Worm (Caenorhabditis elegans): ENCODE measurements around the gene T23F11.2.

Gene T23F11.2

DNA sequence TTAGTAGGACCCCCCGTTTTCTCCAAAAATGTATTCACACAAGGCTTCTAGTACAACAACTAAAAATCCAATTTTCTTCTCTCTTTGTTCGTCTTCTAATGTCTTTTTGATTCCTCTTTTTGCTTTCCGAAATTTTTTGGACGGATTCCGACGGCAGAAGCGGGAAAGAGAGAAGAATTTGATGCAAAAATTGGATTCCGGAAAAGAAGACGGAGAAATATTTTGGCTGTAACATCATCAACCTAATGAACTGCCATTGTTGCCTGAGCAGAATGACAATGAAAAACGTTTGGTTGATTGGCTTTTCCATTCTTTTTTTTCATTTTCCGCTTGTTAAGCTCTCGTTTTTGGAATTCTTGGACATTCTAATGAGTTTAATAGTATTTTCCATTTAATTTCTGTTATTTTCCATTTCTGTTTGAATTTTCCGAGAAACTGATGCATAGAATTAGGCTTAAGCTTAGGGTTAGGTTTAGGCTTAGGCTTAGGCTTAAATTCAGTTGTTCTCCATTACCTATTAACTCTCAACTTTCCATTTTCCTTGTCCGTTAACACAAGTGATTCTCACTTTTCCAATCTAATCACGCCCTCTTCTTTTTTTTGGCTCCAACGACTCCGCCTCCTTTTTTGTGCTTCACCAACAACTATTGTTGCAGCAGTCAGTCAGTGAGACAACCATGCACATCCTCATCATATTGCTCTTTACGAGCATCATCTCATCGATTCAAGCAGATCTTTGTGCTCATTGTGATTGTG lies 32.7 kb downstream of the T23F11.2 start, which contains the start of gene lron-5 (continued):
- TF ChIP-seq Y67H2A.10 (GFP tag; conservative IDR thresholded peaks at IDR 0.05) = no peak

DNA sequence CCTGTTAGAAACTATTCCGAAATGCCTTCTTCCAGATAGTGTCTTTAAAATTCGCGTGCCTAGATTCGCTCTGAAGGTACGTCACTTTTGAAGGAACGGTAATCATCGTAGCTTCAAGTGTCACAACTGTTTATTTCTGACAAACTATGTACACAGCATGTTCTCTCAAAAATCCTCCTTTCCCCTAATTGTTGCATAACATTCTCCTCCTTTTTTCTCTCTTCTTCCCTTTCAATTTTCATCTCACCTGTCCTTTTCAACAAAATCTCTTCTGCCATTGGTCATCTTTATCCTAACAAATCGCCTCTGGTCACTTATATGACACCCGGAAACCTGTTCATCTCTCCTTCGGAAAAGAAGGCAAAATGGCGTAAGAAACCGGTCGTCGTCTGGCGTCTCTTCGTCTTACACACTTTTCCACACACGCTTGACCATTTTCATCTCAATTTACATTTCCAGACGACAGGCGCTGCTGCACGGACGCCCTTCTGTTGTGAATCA lies 39.2 kb downstream of the T23F11.2 start, which contains the start of gene lips-3:
lips-3 (plus strand) TSS at position 458 of the 501 bp plus-strand sequence.
- TF ChIP-seq Y56A3A.18 (GFP tag; IDR thresholded peaks at IDR 0.05) = no peak
- no peak for TF ChIP-seq unc-62 (GFP tag; optimal IDR thresholded peaks at IDR 0.05)
- no peak for TF ChIP-seq mcd-1 (GFP tag; IDR thresholded peaks at IDR 0.05)
- TF ChIP-seq T07F8.4 (tag; optimal IDR thresholded peaks at IDR 0.05) = no peak
- TF ChIP-seq lag-1 (GFP tag; IDR thresholded peaks at IDR 0.05) = no peak
- TF ChIP-seq ztf-18 (tag; optimal IDR thresholded peaks at IDR 0.05) = no peak
- no peak for TF ChIP-seq chd-7 (tag; optimal IDR thresholded peaks at IDR 0.05)
- TF ChIP-seq hlh-26 (GFP tag; conservative IDR thresholded peaks at IDR 0.05) = no peak
- TF ChIP-seq rec-8 (tag; optimal IDR thresholded peaks at IDR 0.05) = no peak
- TF ChIP-seq somi-1 (GFP tag; optimal IDR thresholded peaks at IDR 0.05) = no peak
- TF ChIP-seq madf-10 (tag; optimal IDR thresholded peaks at IDR 0.05) = no peak
- no peak for TF ChIP-seq efl-1 (GFP tag; optimal IDR thresholded peaks at IDR 0.05)
- no peak for TF ChIP-seq F37B4.10 (GFP tag; IDR thresholded peaks at IDR 0.05)
- TF ChIP-seq lin-35 (GFP tag; optimal IDR thresholded peaks at IDR 0.05) = no peak
- TF ChIP-seq Y95B8A.8 (GFP tag; IDR thresholded peaks at IDR 0.05) = no peak
- no peak for TF ChIP-seq F33H1.4 (GFP tag; IDR thresholded peaks at IDR 0.05)
- TF ChIP-seq athp-1 (tag; optimal IDR thresholded peaks at IDR 0.05) = no peak

DNA sequence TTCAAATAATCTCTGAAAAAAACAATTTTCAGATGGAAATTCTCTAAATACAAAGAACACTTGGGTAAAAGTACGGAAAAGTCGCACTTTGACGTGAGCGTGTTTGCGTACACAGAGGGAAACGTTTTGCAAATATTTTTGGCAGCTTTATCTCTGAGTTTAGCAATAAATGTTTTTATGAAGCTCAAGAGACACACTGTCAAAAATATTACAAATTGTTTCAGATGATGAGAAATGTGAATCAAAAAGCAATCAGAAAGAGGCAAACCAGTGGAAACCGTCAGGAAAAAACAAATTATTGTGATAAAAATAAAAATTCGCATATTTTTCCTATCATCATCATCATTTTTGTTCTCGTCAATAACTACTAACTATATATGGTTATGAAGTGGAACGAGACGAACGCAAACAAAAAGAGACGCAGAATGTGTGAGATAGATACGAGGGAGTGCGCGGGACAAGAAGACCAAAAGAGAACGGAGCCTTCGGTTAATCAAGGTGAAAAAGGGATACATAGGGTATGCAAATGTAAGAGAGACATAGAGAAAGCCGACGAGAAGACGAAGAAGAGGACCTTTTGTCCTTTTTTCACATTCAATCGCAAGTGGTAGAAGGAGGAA lies 42.9 kb downstream of the T23F11.2 start, which contains the start of gene sel-2:
sel-2 (minus strand) TSS at position 51 of the 620 bp plus-strand sequence.
- no peak for TF ChIP-seq ama-1 (optimal IDR thresholded peaks at IDR 0.05)
- no peak for TF ChIP-seq ama-1 (GFP tag; optimal IDR thresholded peaks at IDR 0.05)
- TF ChIP-seq hmg-1.2 (GFP tag; IDR thresholded peaks at IDR 0.05) = peak; percentile 61; the same call in 1 of the 2 replicates
